Worm (Caenorhabditis elegans) whole organism, L3 larva: ENCODE data around the gene srsx-40.

Experiments
- R02D3.7 ChIP-seq: fragments of 150-350 bp; optimal IDR thresholded peaks from 2 replicates; lab custom pipeline; 2014; ENCODE audit warnings: missing biosample characterization, missing genetic modification characterization
- ZK546.5 ChIP-seq: sonication (generic microtip); optimal IDR thresholded peaks from 2 replicates; lab custom pipeline; 2017; ENCODE audit warnings: missing biosample characterization, missing genetic modification characterization
- aly-2 ChIP-seq: fragments of 150-350 bp; optimal IDR thresholded peaks from 2 replicates; lab custom pipeline; 2014; ENCODE audit warnings: missing biosample characterization, missing genetic modification characterization
- ama-1 ChIP-seq: fragments of 150-350 bp; optimal IDR thresholded peaks from 2 replicates; lab custom pipeline; 2018
- ceh-28 ChIP-seq: fragments of 150-350 bp; optimal IDR thresholded peaks from 2 replicates; lab custom pipeline; 2014; ENCODE audit warnings: missing biosample characterization, missing genetic modification reagents, missing genetic modification characterization
- daf-12 ChIP-seq: fragments of 150-350 bp; optimal IDR thresholded peaks from 2 replicates; lab custom pipeline; 2014; ENCODE audit warnings: missing biosample characterization, missing genetic modification reagents, missing genetic modification characterization
- egl-27 ChIP-seq: sonication (generic microtip); optimal IDR thresholded peaks from 4 replicates; lab custom pipeline; 2017; ENCODE audit warnings: missing biosample characterization, missing genetic modification reagents, missing genetic modification characterization
- elt-1 ChIP-seq: fragments of 150-350 bp; optimal IDR thresholded peaks from 2 replicates; lab custom pipeline; 2014; ENCODE audit warnings: missing biosample characterization, missing genetic modification characterization
- elt-2 ChIP-seq: sonication (generic microtip); optimal IDR thresholded peaks from 2 replicates; lab custom pipeline; 2016; ENCODE audit warnings: missing genetic modification reagents, mild to moderate bottlenecking, missing genetic modification characterization, missing compliant biosample characterization
- eor-1 ChIP-seq, 2 experiments: fragments of 150-350 bp; optimal IDR thresholded peaks; 2 replicates each; lab custom pipeline; 2014 to 2018; ENCODE audit warnings: missing biosample characterization in 2 of 2, missing genetic modification characterization in 2 of 2
- fkh-10 ChIP-seq: sonication (generic microtip); optimal IDR thresholded peaks from 2 replicates; lab custom pipeline; 2017; ENCODE audit warnings: missing biosample characterization, missing genetic modification reagents, missing genetic modification characterization
- fkh-2 ChIP-seq: fragments of 150-350 bp; optimal IDR thresholded peaks from 2 replicates; lab custom pipeline; 2014; ENCODE audit warnings: missing biosample characterization, missing genetic modification reagents, missing genetic modification characterization
- hmg-11 ChIP-seq: sonication (generic microtip); optimal IDR thresholded peaks from 2 replicates; lab custom pipeline; 2016; ENCODE audit warnings: missing genetic modification characterization, missing compliant biosample characterization
- mdl-1 ChIP-seq: fragments of 150-350 bp; optimal IDR thresholded peaks from 2 replicates; lab custom pipeline; 2014; ENCODE audit warnings: missing biosample characterization, missing genetic modification characterization
- mml-1 ChIP-seq: fragments of 150-350 bp; sonication (generic microtip); optimal IDR thresholded peaks from 3 replicates; lab custom pipeline; 2014; ENCODE audit warnings: missing biosample characterization, missing genetic modification characterization
- nfya-1 ChIP-seq: sonication (generic microtip); optimal IDR thresholded peaks from 2 replicates; lab custom pipeline; 2017; ENCODE audit warnings: missing genetic modification characterization, mild to moderate bottlenecking, missing compliant biosample characterization, antibody characterized with exemption, moderate library complexity; ENCODE audit not compliant: insufficient read depth
- nhr-11 ChIP-seq: fragments of 150-350 bp; optimal IDR thresholded peaks from 2 replicates; lab custom pipeline; 2014; ENCODE audit warnings: missing biosample characterization, missing genetic modification characterization
- nhr-12 ChIP-seq: fragments of 150-350 bp; optimal IDR thresholded peaks from 2 replicates; lab custom pipeline; 2014; ENCODE audit warnings: missing biosample characterization, missing genetic modification characterization
- nhr-23 ChIP-seq: fragments of 150-350 bp; optimal IDR thresholded peaks from 2 replicates; lab custom pipeline; 2014; ENCODE audit warnings: missing biosample characterization, missing genetic modification reagents, missing genetic modification characterization
- nhr-237 ChIP-seq: fragments of 150-350 bp; optimal IDR thresholded peaks from 2 replicates; lab custom pipeline; 2014; ENCODE audit warnings: missing biosample characterization, missing genetic modification characterization
- nhr-25 ChIP-seq: sonication (generic microtip); optimal IDR thresholded peaks from 2 replicates; lab custom pipeline; 2017; ENCODE audit warnings: missing biosample characterization, missing genetic modification characterization
- nhr-28 ChIP-seq: fragments of 150-350 bp; optimal IDR thresholded peaks from 2 replicates; lab custom pipeline; 2014; ENCODE audit warnings: missing biosample characterization, missing genetic modification characterization
- nhr-67 ChIP-seq: fragments of 150-350 bp; optimal IDR thresholded peaks from 2 replicates; lab custom pipeline; 2014; ENCODE audit warnings: missing biosample characterization, missing genetic modification characterization
- nhr-76 ChIP-seq: fragments of 150-350 bp; sonication (generic microtip); optimal IDR thresholded peaks from 5 replicates; lab custom pipeline; 2014; ENCODE audit warnings: missing biosample characterization, missing genetic modification characterization
- nhr-77 ChIP-seq: fragments of 150-350 bp; optimal IDR thresholded peaks from 2 replicates; lab custom pipeline; 2014; ENCODE audit warnings: missing biosample characterization, missing genetic modification characterization
- sea-2 ChIP-seq: fragments of 150-350 bp; sonication (generic microtip); optimal IDR thresholded peaks from 4 replicates; lab custom pipeline; 2014; ENCODE audit warnings: missing biosample characterization, missing genetic modification reagents, missing genetic modification characterization
- skn-1 ChIP-seq: fragments of 150-350 bp; optimal IDR thresholded peaks from 2 replicates; lab custom pipeline; 2014; ENCODE audit warnings: missing biosample characterization, missing genetic modification characterization
- snpc-4 ChIP-seq: fragments of 150-350 bp; optimal IDR thresholded peaks from 2 replicates; lab custom pipeline; 2014; ENCODE audit warnings: missing biosample characterization, missing genetic modification characterization
- tbx-2 ChIP-seq: sonication (generic microtip); optimal IDR thresholded peaks from 2 replicates; lab custom pipeline; 2016; ENCODE audit warnings: mild to moderate bottlenecking, missing genetic modification characterization, missing compliant biosample characterization
- unc-39 ChIP-seq: sonication (generic microtip); optimal IDR thresholded peaks from 4 replicates; lab custom pipeline; 2017; ENCODE audit warnings: missing biosample characterization, missing genetic modification characterization
- unc-62 ChIP-seq: fragments of 150-350 bp; sonication (generic microtip); optimal IDR thresholded peaks from 4 replicates; lab custom pipeline; 2014; ENCODE audit warnings: missing biosample characterization, missing genetic modification reagents, missing genetic modification characterization
- zag-1 ChIP-seq: fragments of 150-350 bp; optimal IDR thresholded peaks from 2 replicates; lab custom pipeline; 2014; ENCODE audit warnings: missing biosample characterization, missing genetic modification characterization
- ztf-11 ChIP-seq: fragments of 150-350 bp; optimal IDR thresholded peaks from 2 replicates; lab custom pipeline; 2014; ENCODE audit warnings: missing biosample characterization, missing genetic modification characterization
- ztf-4 ChIP-seq: fragments of 150-350 bp; optimal IDR thresholded peaks from 2 replicates; lab custom pipeline; 2014; ENCODE audit warnings: missing biosample characterization, missing genetic modification characterization

srsx-40 gene

DNA sequence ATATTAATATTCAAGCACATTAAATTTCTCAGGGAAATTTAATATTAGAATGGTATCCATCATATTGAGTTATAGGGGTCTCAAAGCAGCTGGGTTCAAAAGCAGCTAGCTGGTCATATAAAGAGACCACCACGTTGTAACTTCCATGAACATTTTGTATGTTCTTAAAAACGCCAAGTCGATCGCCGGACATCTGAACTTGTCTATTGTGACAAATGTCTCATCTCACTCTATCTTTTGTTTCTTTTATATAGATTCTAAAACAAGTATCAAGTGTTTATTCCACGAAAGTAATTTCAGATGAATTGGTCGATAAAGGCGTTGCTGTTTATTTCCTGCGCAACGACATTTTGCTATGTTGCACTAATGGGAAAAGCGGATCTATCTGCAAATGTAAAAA is 6.6 kb downstream of the srsx-40 start, which contains the start of gene ZK105.3:
Gene ZK105.3 (plus strand): TSS at position 301 of the 400 bp plus-strand sequence.
- no peak for TF ChIP-seq mdl-1 (tag; lab: Kevin White, UChicago)
- no peak for TF ChIP-seq eor-1 (tag; optimal IDR thresholded peaks at IDR 0.05; lab: Kevin White, UChicago)
- TF ChIP-seq mml-1 (tag; lab: Kevin White, UChicago) = no peak
- no peak for TF ChIP-seq sea-2 (GFP tag; lab: Kevin White, UChicago)
- TF ChIP-seq ceh-28 (tag; lab: Kevin White, UChicago) = no peak
- TF ChIP-seq elt-2 (tag; lab: Kevin White, UChicago) = no peak
- TF ChIP-seq nhr-11 = no peak
- no peak for TF ChIP-seq nhr-67
- no peak for TF ChIP-seq nhr-237 (tag; lab: Kevin White, UChicago)
- TF ChIP-seq nhr-28 (tag; lab: Kevin White, UChicago) = no peak
- no peak for TF ChIP-seq ztf-11
- no peak for TF ChIP-seq nhr-77
- TF ChIP-seq, all 47 proteins: peak for 0

DNA sequence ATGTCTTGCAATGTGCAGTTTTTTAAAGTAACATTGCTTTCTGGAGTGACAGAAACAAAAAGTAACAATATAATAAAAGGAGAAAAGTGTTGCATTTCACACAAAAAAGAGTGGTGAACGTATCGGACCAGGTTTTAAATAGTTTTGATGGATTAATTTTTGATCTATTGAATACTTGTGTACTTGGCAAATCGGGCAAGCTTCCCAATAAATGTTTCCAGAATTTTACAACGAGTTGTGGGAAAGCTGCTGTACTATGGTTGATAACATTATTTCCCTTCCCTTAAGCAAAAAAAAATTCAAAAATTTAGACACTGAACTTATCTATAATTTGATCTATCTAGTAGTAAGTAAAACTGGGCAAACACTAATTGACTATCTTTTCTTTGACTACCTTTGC is 10.0 kb downstream of the srsx-40 start, which contains the start of gene C12D5.10:
Gene C12D5.10 (minus strand): TSS at position 101 of the 400 bp plus-strand sequence.
- TF ChIP-seq ztf-4 (tag; lab: Kevin White, UChicago) (no peak), skn-1 (tag; lab: Kevin White, UChicago) (no peak), daf-12 (tag; lab: Kevin White, UChicago) (no peak), snpc-4 (no peak)

DNA sequence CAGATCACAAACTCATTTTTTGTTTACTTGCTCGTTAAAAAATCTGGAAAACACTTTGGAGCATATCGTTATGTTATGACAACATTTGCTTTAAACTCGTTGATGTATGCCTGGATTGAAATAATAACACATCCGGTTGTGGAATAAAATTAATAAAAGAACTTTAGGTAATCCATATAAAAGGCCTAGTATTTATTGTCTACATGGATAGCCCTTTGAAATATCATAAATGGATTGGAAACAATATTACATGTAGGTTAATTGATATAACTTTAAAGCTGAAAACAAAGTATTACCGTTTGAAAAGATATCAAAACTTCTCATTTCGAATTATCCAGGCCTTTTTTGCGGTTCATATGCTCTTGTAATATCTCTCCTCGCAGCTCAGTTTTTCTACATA is 12.8 kb downstream of the srsx-40 start:
- TF ChIP-seq nhr-12 (tag; lab: Kevin White, UChicago) = no peak
- no peak for TF ChIP-seq fkh-2 (tag; lab: Kevin White, UChicago)
- TF ChIP-seq hmg-11 (tag; lab: Kevin White, UChicago) = no peak
- no peak for TF ChIP-seq nhr-23 (tag; lab: Kevin White, UChicago)
- TF ChIP-seq daf-12 (tag; lab: Kevin White, UChicago) = no peak
- TF ChIP-seq snpc-4 = no peak
- no peak for TF ChIP-seq elt-2 (tag; lab: Kevin White, UChicago)
- TF ChIP-seq fkh-10 (GFP tag; lab: Kevin White, UChicago) = no peak
- no peak for TF ChIP-seq mml-1 (tag; lab: Kevin White, UChicago)
- TF ChIP-seq nhr-77 = no peak
- TF ChIP-seq unc-62 (GFP tag; lab: Kevin White, UChicago) = no peak

DNA sequence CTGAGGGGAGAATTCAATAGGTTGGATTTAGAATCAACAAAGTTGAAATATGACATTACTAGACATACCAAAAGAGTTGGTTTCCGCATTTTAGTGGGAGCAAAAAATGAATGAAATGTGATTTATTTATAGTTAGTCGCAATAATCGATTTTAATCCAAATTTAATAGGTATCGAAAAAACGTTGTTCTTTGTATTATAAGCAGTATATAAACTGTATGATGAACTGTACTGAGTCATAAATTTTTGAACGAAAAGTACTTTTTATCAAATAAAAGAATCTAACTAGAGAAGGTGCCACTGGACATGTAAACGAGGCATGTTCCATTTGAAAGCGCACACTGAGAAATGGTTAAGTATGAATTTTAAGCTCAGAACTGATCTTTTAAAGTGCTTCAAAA is 13.5 kb downstream of the srsx-40 start, which contains the start of gene C12D5.9:
Gene C12D5.9 (minus strand): TSS at position 101 of the 400 bp plus-strand sequence.
- TF ChIP-seq zag-1 (tag; lab: Kevin White, UChicago) = no peak
- no peak for TF ChIP-seq hmg-11 (tag; lab: Kevin White, UChicago)
- no peak for TF ChIP-seq egl-27 (tag; lab: Kevin White, UChicago)

DNA sequence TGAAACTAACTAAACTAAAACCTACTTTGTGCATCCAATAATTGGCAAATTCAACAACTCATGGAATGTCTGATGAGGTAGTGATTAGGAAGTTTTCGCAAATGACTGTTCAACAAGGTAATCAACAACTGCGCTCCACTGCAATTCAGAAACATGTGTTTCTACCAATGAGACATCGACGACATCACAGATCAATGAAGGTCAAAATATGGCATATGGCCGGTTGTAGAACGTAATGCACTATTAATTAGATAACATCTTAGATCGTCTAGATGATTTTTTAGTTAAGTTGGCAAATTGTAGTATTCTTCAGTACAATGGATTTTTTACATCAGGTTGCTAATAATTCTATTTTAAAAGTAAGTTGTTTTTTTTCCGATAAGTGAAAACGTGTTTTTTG is 17.2 kb downstream of the srsx-40 start, which contains the start of the genes nhr-94 and nhr-152:
Gene nhr-94 (minus strand): TSS at position 147 of the 400 bp plus-strand sequence.
Gene nhr-152 (plus strand): TSS at position 162 of the 400 bp plus-strand sequence.
- peak; percentile 97 for TF ChIP-seq elt-1 (tag; lab: Kevin White, UChicago)
- peak; percentile 46 for TF ChIP-seq nfya-1 (tag; lab: Kevin White, UChicago)
- TF ChIP-seq nhr-77 = no peak
- peak; percentile 80 for TF ChIP-seq nhr-25 (tag; lab: Kevin White, UChicago)

DNA sequence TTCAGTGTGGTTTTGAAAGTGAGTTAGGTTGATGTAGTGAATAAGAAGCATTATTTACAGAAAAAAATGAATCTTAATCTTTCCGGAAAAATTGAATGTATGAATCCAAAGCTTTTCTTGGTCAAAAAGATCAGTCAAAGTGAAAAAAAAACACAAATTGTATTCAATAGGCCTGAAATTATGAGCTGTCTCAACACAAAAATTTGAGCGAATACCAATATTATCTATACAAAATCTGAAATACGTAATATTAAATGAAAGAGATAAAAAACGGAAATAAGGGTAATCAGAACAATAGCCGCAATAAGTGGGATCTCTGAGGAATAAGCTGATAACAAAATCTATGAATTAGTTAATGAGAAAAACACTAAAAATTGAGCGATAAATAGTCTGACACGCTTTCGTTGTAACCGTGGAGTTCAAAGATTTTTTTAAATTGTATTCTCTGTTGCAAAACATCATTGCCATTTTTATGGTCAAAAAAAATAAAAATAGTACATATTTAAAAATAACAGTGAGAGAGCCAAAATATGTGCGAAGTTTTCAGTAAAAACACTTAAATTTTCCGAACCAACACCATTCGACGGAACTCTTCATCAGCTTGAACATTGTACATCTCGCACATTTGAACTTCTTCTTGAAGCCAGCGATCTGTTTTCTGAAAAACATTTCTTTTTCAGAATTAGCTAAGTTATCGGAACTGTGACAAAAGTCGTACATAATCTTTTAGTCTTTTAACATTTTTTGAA is 19.4 kb downstream of the srsx-40 start, which contains the start of gene sre-11:
Gene sre-11 (minus strand): TSS at position 51 of the 749 bp plus-strand sequence.
- TF ChIP-seq unc-39 (tag; lab: Kevin White, UChicago) (no peak), ama-1 (lab: Kevin White, UChicago) (no peak), nhr-76 (tag; lab: Kevin White, UChicago) (no peak), unc-62 (GFP tag; lab: Kevin White, UChicago) (no peak), aly-2 (tag; lab: Kevin White, UChicago) (no peak), mdl-1 (tag; lab: Kevin White, UChicago) (no peak), tbx-2 (tag; lab: Kevin White, UChicago) (no peak), ZK546.5 (tag; lab: Kevin White, UChicago) (no peak), eor-1 (tag; optimal IDR thresholded peaks at IDR 0.05; lab: Kevin White, UChicago) (no peak), R02D3.7 (tag; lab: Kevin White, UChicago) (no peak), nhr-237 (tag; lab: Kevin White, UChicago) (no peak), nhr-11 (no peak), ztf-4 (tag; lab: Kevin White, UChicago) (no peak), sea-2 (GFP tag; lab: Kevin White, UChicago) (no peak)
